Worm (Caenorhabditis elegans): ENCODE data around the gene B0218.7.

ce11 chrIV:8161774-8162173 lies 4.1 kb downstream of the B0218.7 start:
- TF ChIP-seq klf-2 (GFP tag; conservative IDR thresholded peaks at IDR 0.05), result no peak
- TF ChIP-seq flt-1 (GFP tag; IDR thresholded peaks at IDR 0.05), result no peak
- TF ChIP-seq ztf-23 (GFP tag; IDR thresholded peaks at IDR 0.05), result no peak
- no peak for TF ChIP-seq cog-1 (tag; optimal IDR thresholded peaks at IDR 0.05)

Data from whole organism, midembryonic.